Fruit fly (Drosophila melanogaster) S2 (cell line): Measurements from ENCODE around the gene Targ2.

Source experiments
- CG8478 ChIP-seq: fragments of >200 bp; optimal IDR thresholded peaks from 2 replicates; lab custom pipeline; 2018
- CTCF ChIP-seq, 2 experiments: fragments of >200 bp; optimal IDR thresholded peaks; 2 replicates each; lab custom pipeline; 2018

Gene Targ2

dm6 chr3L:21202777-21203282 lies at the start of gene Targ2, which contains the start of the genes Targ1 and CG10512:
Gene Targ2 (minus strand): TSS chr3L:21203232.
Gene Targ1 (minus strand): TSS chr3L:21202882.
Gene CG10512 (plus strand): TSS chr3L:21202920.
- TF ChIP-seq CG8478 (lab: Kevin White, UChicago) (no peak), CTCF (optimal IDR thresholded peaks at IDR 0.05; lab: Kevin White, UChicago) (no peak)

DNA sequence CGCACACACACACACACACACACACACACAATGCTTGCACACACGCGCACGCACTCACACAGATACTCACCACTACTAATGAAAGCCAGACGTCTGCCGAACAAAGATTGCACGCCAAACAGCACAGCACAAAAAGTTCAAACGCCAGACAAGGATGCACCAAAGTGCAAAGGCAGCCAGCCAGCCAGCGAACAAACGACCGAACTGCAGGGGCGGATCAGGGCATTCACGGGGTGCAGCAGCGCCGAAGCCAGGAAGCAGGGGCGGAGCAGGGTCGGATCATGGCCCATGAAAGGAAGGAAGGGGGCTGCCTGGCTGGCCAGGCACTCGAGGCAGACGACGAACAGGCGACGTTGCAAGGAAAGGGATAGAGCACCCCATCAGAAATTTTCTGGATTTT lies 49.5 kb upstream of the Targ2 start:
- no peak for TF ChIP-seq CTCF (optimal IDR thresholded peaks at IDR 0.05; lab: Kevin White, UChicago)
- no peak for TF ChIP-seq CG8478 (lab: Kevin White, UChicago)

DNA sequence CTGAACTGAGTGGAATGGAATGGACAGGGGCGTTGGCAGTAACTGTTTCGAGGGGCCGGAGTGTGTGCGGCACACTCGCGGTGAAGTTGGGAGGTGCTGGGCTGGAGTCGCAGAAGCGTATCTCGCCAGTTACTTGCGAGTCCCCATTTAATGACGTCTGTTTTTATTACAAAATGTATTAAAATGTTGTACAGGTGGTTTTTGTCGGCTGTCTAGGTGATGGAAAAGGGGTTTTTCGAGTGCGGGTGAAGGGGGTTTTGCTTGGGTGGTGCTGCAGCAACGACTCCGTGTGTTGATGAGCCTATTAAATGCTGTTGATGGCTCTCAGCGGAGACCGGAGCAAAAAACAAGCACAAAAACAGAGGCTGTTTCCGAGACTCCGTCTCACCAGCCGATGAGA lies 48.3 kb upstream of the Targ2 start:
- TF ChIP-seq CG8478 (lab: Kevin White, UChicago), result no peak
- no peak for TF ChIP-seq CTCF (optimal IDR thresholded peaks at IDR 0.05; lab: Kevin White, UChicago)

dm6 chr3L:21243417-21243816 lies 40.4 kb upstream of the Targ2 start:
- no peak for TF ChIP-seq CTCF (optimal IDR thresholded peaks at IDR 0.05; lab: Kevin White, UChicago)
- no peak for TF ChIP-seq CG8478 (lab: Kevin White, UChicago)

dm6 chr3L:21242958-21243357 lies 39.9 kb upstream of the Targ2 start:
- no peak for TF ChIP-seq CG8478 (lab: Kevin White, UChicago)
- TF ChIP-seq CTCF (optimal IDR thresholded peaks at IDR 0.05; lab: Kevin White, UChicago), result no peak

DNA sequence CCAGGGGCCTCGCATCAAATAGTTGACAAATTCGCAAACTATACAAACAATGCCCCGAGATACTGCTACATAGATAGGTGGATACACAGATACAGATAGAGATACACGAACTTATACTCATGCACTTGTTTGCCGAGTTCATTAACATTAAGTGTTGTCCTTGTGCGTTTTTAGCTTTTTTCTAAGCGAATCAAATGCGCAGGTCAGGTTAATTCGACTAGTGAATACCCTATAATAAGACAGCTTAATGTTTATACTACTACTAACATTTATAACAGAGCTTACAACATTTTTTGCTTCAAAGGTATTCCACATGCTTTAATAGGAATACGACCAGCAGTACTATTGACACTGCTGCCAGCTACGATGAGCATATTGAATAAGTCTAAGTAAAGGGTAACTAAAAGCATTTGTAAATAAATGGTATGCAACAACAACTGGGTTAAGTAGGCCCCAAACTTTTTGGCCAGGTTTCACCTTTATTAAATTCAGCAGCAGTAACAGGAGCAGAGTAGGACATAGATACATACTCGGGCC lies 38.5 kb upstream of the Targ2 start:
- TF ChIP-seq CTCF (optimal IDR thresholded peaks at IDR 0.05; lab: Kevin White, UChicago), result no peak
- no peak for TF ChIP-seq CG8478 (lab: Kevin White, UChicago)

- TF ChIP-seq CG8478 (lab: Kevin White, UChicago) (no peak), CTCF (optimal IDR thresholded peaks at IDR 0.05; lab: Kevin White, UChicago) (no peak)
Measured at dm6 chr3L:21239999-21240509, 37.0 kb upstream of the Targ2 start.

- no peak for TF ChIP-seq CTCF (optimal IDR thresholded peaks at IDR 0.05; lab: Kevin White, UChicago)
- no peak for TF ChIP-seq CG8478 (lab: Kevin White, UChicago)
Measured at dm6 chr3L:21238377-21238776, 35.3 kb upstream of the Targ2 start.

- TF ChIP-seq CTCF (optimal IDR thresholded peaks at IDR 0.05; lab: Kevin White, UChicago), result no peak
- no peak for TF ChIP-seq CG8478 (lab: Kevin White, UChicago)
Measured at dm6 chr3L:21236959-21237551, 34.0 kb upstream of the Targ2 start.

DNA sequence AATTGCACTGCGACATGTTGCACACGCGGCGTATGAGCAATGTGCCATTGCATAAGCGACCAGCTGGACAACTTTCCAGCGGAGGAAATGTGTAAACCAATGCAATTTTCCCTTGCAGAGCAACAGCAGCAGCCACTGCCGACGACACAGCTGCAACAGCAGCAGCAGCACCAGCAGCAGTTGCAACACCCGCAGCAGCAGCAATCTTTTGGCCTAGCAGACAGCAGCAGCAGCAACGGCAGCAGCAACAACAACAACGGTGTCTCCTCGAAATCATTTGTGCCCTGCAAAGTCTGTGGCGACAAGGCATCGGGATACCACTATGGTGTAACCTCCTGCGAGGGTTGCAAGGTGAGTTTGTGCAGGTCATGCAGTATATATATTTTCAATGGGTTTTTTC lies 27.7 kb upstream of the Targ2 start:
- TF ChIP-seq CTCF (optimal IDR thresholded peaks at IDR 0.05; lab: Kevin White, UChicago) (no peak), CG8478 (lab: Kevin White, UChicago) (no peak)

DNA sequence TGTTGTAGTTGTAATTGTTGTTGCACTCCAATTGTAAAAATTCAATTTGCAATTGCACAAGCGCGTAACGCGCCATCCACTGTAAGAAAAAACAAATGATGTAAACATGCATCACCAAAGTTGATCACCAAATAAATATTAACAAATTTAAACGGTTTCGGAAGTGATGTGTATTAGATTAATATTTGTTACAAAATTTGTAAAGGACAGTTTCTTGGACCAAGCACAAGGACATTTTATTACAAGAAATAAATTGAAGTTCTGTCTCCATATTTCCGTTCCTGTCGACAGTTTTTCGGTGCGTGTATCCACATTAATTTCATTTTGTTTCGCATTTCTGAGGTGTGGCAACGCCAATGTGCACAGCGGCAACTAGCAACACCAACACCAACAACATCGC lies 26.7 kb upstream of the Targ2 start:
- TF ChIP-seq CTCF (optimal IDR thresholded peaks at IDR 0.05; lab: Kevin White, UChicago), result no peak
- TF ChIP-seq CG8478 (lab: Kevin White, UChicago), result no peak

dm6 chr3L:21226309-21226708 lies 23.3 kb upstream of the Targ2 start, which contains the start of gene Eip78C:
Gene Eip78C (plus strand): TSS chr3L:21226609.
- TF ChIP-seq CG8478 (lab: Kevin White, UChicago) (no peak), CTCF (optimal IDR thresholded peaks at IDR 0.05; lab: Kevin White, UChicago) (no peak)

- TF ChIP-seq CTCF (optimal IDR thresholded peaks at IDR 0.05; lab: Kevin White, UChicago), result no peak
- no peak for TF ChIP-seq CG8478 (lab: Kevin White, UChicago)
Measured at dm6 chr3L:21225642-21226041, 22.6 kb upstream of the Targ2 start.

DNA sequence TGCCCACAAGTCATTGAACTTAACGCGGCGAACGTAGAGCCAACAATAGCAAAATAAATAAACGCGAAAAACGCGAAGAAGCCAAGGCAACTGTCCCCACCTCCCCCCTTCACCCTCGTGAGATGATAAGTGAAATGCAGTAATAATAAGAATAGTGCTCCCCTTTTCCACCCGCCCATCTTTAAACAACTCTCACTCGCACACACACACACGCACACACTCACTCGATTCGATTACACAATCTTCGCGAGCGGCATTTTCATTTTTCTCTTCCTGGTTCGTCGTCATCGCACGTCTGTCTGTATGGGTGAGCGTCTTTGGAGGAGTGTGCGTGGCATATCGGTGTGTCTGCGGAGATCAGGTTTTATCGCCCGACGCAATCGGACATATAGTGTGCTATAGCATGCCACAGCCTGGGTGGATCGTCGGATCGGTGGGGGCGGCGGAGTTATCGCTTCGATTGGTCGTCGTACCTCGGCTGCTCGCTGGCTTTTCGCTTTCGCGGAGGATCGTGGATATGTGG lies 21.7 kb upstream of the Targ2 start:
- TF ChIP-seq CTCF (optimal IDR thresholded peaks at IDR 0.05; lab: Kevin White, UChicago), result no peak
- TF ChIP-seq CG8478 (lab: Kevin White, UChicago), result no peak

DNA sequence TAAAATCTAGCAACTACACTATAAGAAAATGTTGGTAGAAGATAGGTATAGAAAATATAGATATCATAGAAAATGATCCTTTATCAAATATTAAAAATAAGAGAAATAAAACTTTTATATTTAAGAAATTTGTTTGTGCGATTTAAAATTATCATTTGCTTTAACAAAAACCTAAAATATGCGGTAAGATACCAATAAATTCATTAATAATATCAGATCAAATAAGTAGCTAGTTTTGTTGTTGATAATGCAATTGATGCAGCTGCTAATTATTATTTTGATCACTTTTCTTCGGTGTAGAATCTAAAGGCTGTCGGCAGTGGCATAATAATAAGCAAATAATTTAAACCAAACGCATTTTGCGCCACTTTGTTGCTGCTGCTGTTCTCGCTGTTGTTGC lies 21.2 kb upstream of the Targ2 start:
- TF ChIP-seq CTCF (optimal IDR thresholded peaks at IDR 0.05; lab: Kevin White, UChicago) (no peak), CG8478 (lab: Kevin White, UChicago) (no peak)
